Fruit fly (Drosophila melanogaster) whole organism, prepupa: ENCODE measurements around the gene dlp.

Experiments
- CG11902 ChIP-seq: fragments of 200-800 bp; sonication (Bioruptor generic); optimal IDR thresholded peaks from 3 replicates; lab custom pipeline; 2016; ENCODE audit warnings: missing biosample characterization, missing genetic modification characterization
- CG34406 ChIP-seq: fragments of 200-800 bp; sonication (Bioruptor generic); optimal IDR thresholded peaks from 3 replicates; lab custom pipeline; 2016; ENCODE audit warnings: missing biosample characterization, missing genetic modification characterization
- CG6276 ChIP-seq: fragments of 200-800 bp; sonication (Bioruptor generic); optimal IDR thresholded peaks from 2 replicates; lab custom pipeline; 2017; ENCODE audit warnings: missing biosample characterization, mild to moderate bottlenecking, missing genetic modification characterization
- CG6854 ChIP-seq: fragments of 200-800 bp; sonication (Bioruptor generic); optimal IDR thresholded peaks from 2 replicates; lab custom pipeline; 2017; ENCODE audit warnings: missing biosample characterization, mild to moderate bottlenecking, missing genetic modification characterization
- CG9139 ChIP-seq: fragments of 200-800 bp; sonication (Bioruptor generic); optimal IDR thresholded peaks from 3 replicates; lab custom pipeline; 2017; ENCODE audit warnings: missing biosample characterization, mild to moderate bottlenecking, missing genetic modification characterization
- Ets96B ChIP-seq: fragments of 200-800 bp; optimal IDR thresholded peaks from 2 replicates; lab custom pipeline; 2019; ENCODE audit warnings: missing biosample characterization, mild to moderate bottlenecking, missing genetic modification characterization, moderate library complexity
- Hr38 ChIP-seq: sonication (Bioruptor generic); optimal IDR thresholded peaks from 2 replicates; lab custom pipeline; 2016; ENCODE audit warnings: missing biosample characterization, missing genetic modification characterization
- OdsH ChIP-seq: fragments of 200-800 bp; sonication (Bioruptor generic); optimal IDR thresholded peaks from 3 replicates; lab custom pipeline; 2016; ENCODE audit warnings: missing biosample characterization, missing genetic modification characterization
- cyc ChIP-seq: fragments of 200-800 bp; sonication (Bioruptor generic); optimal IDR thresholded peaks from 3 replicates; lab custom pipeline; 2016; ENCODE audit warnings: missing biosample characterization, missing genetic modification characterization
- net ChIP-seq: fragments of 200-800 bp; sonication (Bioruptor generic); optimal IDR thresholded peaks from 3 replicates; lab custom pipeline; 2016; ENCODE audit warnings: missing biosample characterization, missing genetic modification characterization
- pdm3 ChIP-seq: fragments of 200-800 bp; sonication (Bioruptor generic); optimal IDR thresholded peaks from 3 replicates; lab custom pipeline; 2016; ENCODE audit warnings: missing biosample characterization, missing genetic modification characterization
- topi ChIP-seq: fragments of 200-800 bp; sonication (Bioruptor generic); optimal IDR thresholded peaks from 3 replicates; lab custom pipeline; 2016; ENCODE audit warnings: missing biosample characterization, missing genetic modification characterization

dm6 chr3L:14645934-14646333 lies 13.5 kb downstream of the dlp start:
- no peak for TF ChIP-seq CG34406
- no peak for TF ChIP-seq net (GFP tag; lab: Kevin White, UChicago)
- no peak for TF ChIP-seq CG6276 (GFP tag; lab: Kevin White, UChicago)
- no peak for TF ChIP-seq Hr38 (GFP tag; lab: Kevin White, UChicago)
- no peak for TF ChIP-seq Ets96B (tag; lab: Kevin White, UChicago)
- no peak for TF ChIP-seq pdm3 (GFP tag; lab: Kevin White, UChicago)
- no peak for TF ChIP-seq cyc (GFP tag; lab: Kevin White, UChicago)
- TF ChIP-seq CG9139 (GFP tag; lab: Kevin White, UChicago): no peak
- no peak for TF ChIP-seq CG11902 (GFP tag; lab: Kevin White, UChicago)
- TF ChIP-seq topi (GFP tag; lab: Kevin White, UChicago): no peak
- TF ChIP-seq CG6854 (GFP tag; lab: Kevin White, UChicago): peak; percentile 36
- no peak for TF ChIP-seq OdsH (GFP tag; lab: Kevin White, UChicago)
